Worm (Caenorhabditis elegans) whole organism, young adult: Measurements from ENCODE around the gene Y94A7B.11.
A peak's percentile ranks its signal among the peaks of the same experiment; 100 is the strongest.

ENCODE experiments used
- B0261.1 ChIP-seq: sonication (generic microtip); optimal IDR thresholded peaks from 2 replicates; lab custom pipeline; 2016; ENCODE audit warnings: mild to moderate bottlenecking, missing genetic modification characterization, moderate library complexity, missing compliant biosample characterization
- F10E7.11 ChIP-seq: sonication (generic microtip); optimal IDR thresholded peaks from 2 replicates; lab custom pipeline; 2017; ENCODE audit warnings: mild to moderate bottlenecking, missing genetic modification characterization, moderate library complexity, missing compliant biosample characterization
- F39B2.1 ChIP-seq: fragments of 200-800 bp; sonication (Bioruptor generic); IDR thresholded peaks from 2 replicates; pipeline ENCODE4 v1.3.6; 2022; ENCODE audit warnings: missing genetic modification reagents, missing genetic modification characterization, missing compliant biosample characterization
- F57A8.1 ChIP-seq: fragments of 200-800 bp; sonication (Bioruptor generic); optimal IDR thresholded peaks from 2 replicates; lab custom pipeline; 2018; ENCODE audit warnings: mild to moderate bottlenecking, missing genetic modification characterization, moderate library complexity, missing compliant biosample characterization
- Y53F4B.3 ChIP-seq: fragments of 200-800 bp; sonication (Bioruptor generic); IDR thresholded peaks from 2 replicates; pipeline ENCODE4 v1.3.6; 2022; ENCODE audit warnings: missing genetic modification reagents, missing genetic modification characterization, missing compliant biosample characterization
- ama-1 ChIP-seq, 3 experiments: fragments of 150-350 bp in 1 of 3; sonication (generic microtip) in 2 of 3; optimal IDR thresholded peaks; 2 replicates each; lab custom pipeline; 2014 to 2018; ENCODE audit warnings: missing biosample characterization in 2 of 3, missing genetic modification characterization in 2 of 3, missing genetic modification reagents in 2 of 3
- aptf-3 ChIP-seq: fragments of 200-800 bp; sonication (Bioruptor generic); IDR thresholded peaks from 2 replicates; pipeline ENCODE4 v1.3.6; 2022; ENCODE audit warnings: missing genetic modification characterization, missing compliant biosample characterization
- atf-7 ChIP-seq: sonication (generic microtip); optimal IDR thresholded peaks from 2 replicates; lab custom pipeline; 2017; ENCODE audit warnings: mild to moderate bottlenecking, missing genetic modification characterization, missing compliant biosample characterization
- attf-3 ChIP-seq: fragments of 200-800 bp; sonication (Bioruptor generic); conservative IDR thresholded peaks from 2 replicates; pipeline ENCODE4 v1.3.6; 2022; ENCODE audit warnings: missing genetic modification reagents, missing genetic modification characterization, missing compliant biosample characterization
- ceh-91 ChIP-seq: fragments of 200-800 bp; sonication (Bioruptor generic); IDR thresholded peaks from 2 replicates; pipeline ENCODE4 v1.3.6; 2022; ENCODE audit warnings: missing genetic modification reagents, missing genetic modification characterization, missing compliant biosample characterization
- chd-7 ChIP-seq: sonication (generic microtip); optimal IDR thresholded peaks from 2 replicates; lab custom pipeline; 2016; ENCODE audit warnings: mild to moderate bottlenecking, missing genetic modification characterization, moderate library complexity, missing compliant biosample characterization
- efl-1 ChIP-seq: fragments of 150-350 bp; optimal IDR thresholded peaks from 2 replicates; lab custom pipeline; 2014; ENCODE audit warnings: missing biosample characterization, missing genetic modification reagents, missing genetic modification characterization
- hsf-1 ChIP-seq: fragments of 200-800 bp; sonication (Bioruptor generic); IDR thresholded peaks from 2 replicates; pipeline ENCODE4 v1.3.6; 2022; ENCODE audit warnings: missing genetic modification reagents, missing genetic modification characterization, missing compliant biosample characterization
- let-607 ChIP-seq, 2 experiments: fragments of 200-800 bp in 1 of 2; sonication (Bioruptor generic) in 1 of 2; sonication (generic microtip) in 1 of 2; optimal IDR thresholded peaks; 2 replicates each; lab custom pipeline; 2016 to 2018; ENCODE audit warnings: mild to moderate bottlenecking in 2 of 2, missing compliant biosample characterization in 2 of 2, missing genetic modification characterization in 2 of 2, moderate library complexity in 2 of 2, missing genotype in 1 of 2
- lin-26 ChIP-seq: fragments of 200-800 bp; sonication (Bioruptor generic); IDR thresholded peaks from 2 replicates; pipeline ENCODE4 v1.3.6; 2022; ENCODE audit warnings: missing genetic modification reagents, missing genetic modification characterization, missing compliant biosample characterization
- lir-1 ChIP-seq: fragments of 200-800 bp; sonication (Bioruptor generic); conservative IDR thresholded peaks from 2 replicates; pipeline ENCODE4 v1.3.6; 2022; ENCODE audit warnings: missing genetic modification reagents, missing genetic modification characterization, missing compliant biosample characterization
- madf-10 ChIP-seq: sonication (generic microtip); optimal IDR thresholded peaks from 2 replicates; lab custom pipeline; 2016; ENCODE audit warnings: mild to moderate bottlenecking, missing genetic modification characterization, missing compliant biosample characterization
- nhr-179 ChIP-seq: sonication (generic microtip); optimal IDR thresholded peaks from 2 replicates; lab custom pipeline; 2016; ENCODE audit warnings: mild to moderate bottlenecking, missing genetic modification characterization, missing compliant biosample characterization
- rpc-1 ChIP-seq, 2 experiments: fragments of 150-350 bp in 1 of 2; sonication (generic microtip) in 1 of 2; optimal IDR thresholded peaks; 2 replicates each; lab custom pipeline; 2014 to 2018; ENCODE audit warnings: missing biosample characterization in 1 of 2, missing genetic modification characterization in 1 of 2, missing genetic modification reagents in 1 of 2, missing genotype in 1 of 2
- snpc-1.1 ChIP-seq: sonication (generic microtip); optimal IDR thresholded peaks from 2 replicates; lab custom pipeline; 2017; ENCODE audit warnings: missing genetic modification characterization, mild to moderate bottlenecking, missing compliant biosample characterization, antibody characterized with exemption, moderate library complexity, missing genotype, missing genetic modification reagents; ENCODE audit not compliant: insufficient read depth
- snpc-3.4 ChIP-seq: sonication (generic microtip); optimal IDR thresholded peaks from 2 replicates; lab custom pipeline; 2017; ENCODE audit warnings: missing genetic modification characterization, mild to moderate bottlenecking, missing compliant biosample characterization, antibody characterized with exemption, moderate library complexity, missing genotype, missing genetic modification reagents
- tbp1 ChIP-seq: fragments of 200-800 bp; sonication (Bioruptor generic); optimal IDR thresholded peaks from 2 replicates; lab custom pipeline; 2018; ENCODE audit warnings: mild to moderate bottlenecking, missing genetic modification characterization, missing compliant biosample characterization
- unc-130 ChIP-seq: sonication (generic microtip); optimal IDR thresholded peaks from 2 replicates; lab custom pipeline; 2016; ENCODE audit warnings: missing genetic modification reagents, missing genetic modification characterization, missing compliant biosample characterization
- zfh-2 ChIP-seq: fragments of 200-800 bp; sonication (Bioruptor generic); conservative IDR thresholded peaks from 2 replicates; pipeline ENCODE4 v1.3.6; 2022; ENCODE audit warnings: missing genetic modification reagents, missing genetic modification characterization, missing compliant biosample characterization
- zim-3 ChIP-seq: sonication (generic microtip); optimal IDR thresholded peaks from 2 replicates; lab custom pipeline; 2017; ENCODE audit warnings: mild to moderate bottlenecking, missing genetic modification characterization, moderate library complexity, missing compliant biosample characterization
- ztf-22 ChIP-seq: fragments of 200-800 bp; sonication (Bioruptor generic); optimal IDR thresholded peaks from 2 replicates; lab custom pipeline; 2018; ENCODE audit warnings: mild to moderate bottlenecking, missing genetic modification characterization, moderate library complexity, missing compliant biosample characterization
- ztf-3 ChIP-seq: fragments of 200-800 bp; sonication (Bioruptor generic); optimal IDR thresholded peaks from 2 replicates; lab custom pipeline; 2018; ENCODE audit warnings: mild to moderate bottlenecking, missing genetic modification characterization, missing compliant biosample characterization

The Y94A7B.11 gene

ce11 chrV:17844106-17844505 lies 41.7 kb upstream of the Y94A7B.11 start, which contains the start of gene srh-286:
srh-286 (minus strand) TSS chrV:17844206.
- TF ChIP-seq ztf-3 (no peak), aptf-3 (GFP tag; lab: Robert Waterston, UW) (no peak), madf-10 (tag; lab: Kevin White, UChicago) (no peak), let-607 (tag; optimal IDR thresholded peaks at IDR 0.05; lab: Kevin White, UChicago) (no peak), atf-7 (no peak), snpc-1.1 (tag; lab: Kevin White, UChicago) (no peak), F39B2.1 (GFP tag; lab: Robert Waterston, UW) (no peak), nhr-179 (tag; lab: Kevin White, UChicago) (no peak), unc-130 (GFP tag; lab: Kevin White, UChicago) (no peak), ama-1 (optimal IDR thresholded peaks at IDR 0.05; lab: Kevin White, UChicago) (no peak), ama-1 (GFP tag; optimal IDR thresholded peaks at IDR 0.05; lab: Kevin White, UChicago) (no peak), lir-1 (no peak), zim-3 (tag; lab: Kevin White, UChicago) (no peak), attf-3 (no peak), B0261.1 (tag; lab: Kevin White, UChicago) (no peak), hsf-1 (GFP tag; lab: Robert Waterston, UW) (no peak), F10E7.11 (tag; lab: Kevin White, UChicago) (no peak), ztf-22 (GFP tag; lab: Kevin White, UChicago) (no peak)

DNA sequence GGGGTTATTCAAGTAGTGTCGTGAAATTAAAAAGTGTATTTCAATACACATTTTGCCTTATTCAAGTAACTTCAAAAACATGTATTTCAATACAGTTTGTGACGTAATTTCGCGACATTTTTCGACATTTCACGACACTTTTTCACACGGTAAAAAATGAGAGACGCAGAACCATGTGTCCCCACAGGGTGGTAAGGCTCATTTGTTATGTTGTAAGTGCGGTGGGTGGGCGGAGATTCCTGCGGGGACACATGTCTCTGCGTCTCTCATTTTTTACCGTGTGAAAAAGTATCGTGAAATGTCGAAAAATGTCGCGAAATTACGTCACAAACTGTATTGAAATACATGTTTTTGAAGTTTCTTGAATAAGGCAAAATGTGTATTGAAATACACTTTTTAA lies 29.8 kb upstream of the Y94A7B.11 start:
- peak; percentile 98 for TF ChIP-seq F39B2.1 (GFP tag; lab: Robert Waterston, UW)
- TF ChIP-seq, all 124 proteins: peak for 1; not testable (repeated sequence) for 123

ce11 chrV:17831350-17831749 lies 28.9 kb upstream of the Y94A7B.11 start, which contains the start of gene srh-303:
srh-303 (plus strand) TSS chrV:17831650.
- no peak for TF ChIP-seq efl-1 (GFP tag; lab: Kevin White, UChicago)

- TF ChIP-seq zfh-2 (no peak), Y53F4B.3 (GFP tag; lab: Robert Waterston, UW) (no peak)
- TF ChIP-seq, all 124 proteins: peak for 0
Measured at ce11 chrV:17828310-17828709, 25.9 kb upstream of the Y94A7B.11 start, which contains the start of gene srh-304. srh-304 (plus strand) TSS chrV:17828610.

- TF ChIP-seq B0261.1 (tag; lab: Kevin White, UChicago) (peak; percentile 47), lin-26 (peak; percentile 57; the same call in 1 of the 2 replicates), rpc-1 (optimal IDR thresholded peaks at IDR 0.05; lab: Kevin White, UChicago) (peak; percentile 39), rpc-1 (tag; optimal IDR thresholded peaks at IDR 0.05; lab: Kevin White, UChicago) (peak; percentile 68), tbp1 (GFP tag; lab: Kevin White, UChicago) (peak; percentile 83)
- TF ChIP-seq, all 124 proteins: peak for 4; not testable (repeated sequence) for 120
Measured at ce11 chrV:17826325-17826724, 23.9 kb upstream of the Y94A7B.11 start.

DNA sequence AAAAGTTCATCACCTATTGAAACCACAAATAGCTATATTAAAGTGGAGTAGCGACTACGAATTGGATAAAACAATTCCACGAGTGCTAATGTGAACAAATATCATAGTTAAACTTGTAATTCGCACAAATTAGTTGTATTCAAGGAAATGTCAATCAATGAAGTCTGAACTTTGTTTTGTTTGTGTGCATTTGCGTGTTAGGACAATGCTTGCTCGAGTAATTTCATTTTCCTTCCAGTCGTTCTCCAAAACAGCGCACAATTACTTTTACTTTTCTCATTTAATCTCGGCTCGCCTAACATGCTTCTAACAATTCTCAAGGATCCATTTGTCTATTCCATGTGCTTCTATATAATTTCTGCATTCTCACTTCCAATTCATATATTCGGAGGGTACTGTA lies 22.2 kb upstream of the Y94A7B.11 start, which contains the start of gene srh-301:
Gene srh-301 (plus strand): TSS at position 301 of the 400 bp plus-strand sequence.
- no peak for TF ChIP-seq snpc-3.4
- no peak for TF ChIP-seq lin-26
- TF ChIP-seq ama-1 (optimal IDR thresholded peaks at IDR 0.05; lab: Kevin White, UChicago) = no peak
- TF ChIP-seq ama-1 (GFP tag; optimal IDR thresholded peaks at IDR 0.05; lab: Kevin White, UChicago) = no peak
- no peak for TF ChIP-seq chd-7 (tag; lab: Kevin White, UChicago)
- no peak for TF ChIP-seq F57A8.1 (GFP tag; lab: Kevin White, UChicago)
- TF ChIP-seq ceh-91 (GFP tag; lab: Robert Waterston, UW) = no peak
